Fruit fly (Drosophila melanogaster): Measurements from ENCODE around the gene MAPk-Ak2.

- TF ChIP-seq psq (optimal IDR thresholded peaks at IDR 0.05) (no peak), Sin3A (optimal IDR thresholded peaks at IDR 0.05) (no peak), Myc (optimal IDR thresholded peaks at IDR 0.05) (no peak)
Observed at dm6 chrX:5712966-5713365, 51.0 kb downstream of the MAPk-Ak2 start.
